Fruit fly (Drosophila melanogaster) whole organism, embryonic: Measurements from ENCODE around the gene mfr.

Experiments used
- Aef1 ChIP-seq: fragments of 200-800 bp; sonication (Bioruptor generic); IDR thresholded peaks from 3 replicates; pipeline ENCODE4 v1.3.6; 2022; ENCODE audit warnings: missing biosample characterization, missing genetic modification characterization
- CG11456 ChIP-seq: fragments of 200-800 bp; sonication (Bioruptor generic); IDR thresholded peaks from 3 replicates; pipeline ENCODE4 v1.3.6; 2022; ENCODE audit warnings: missing biosample characterization, missing genetic modification characterization
- CG11560 ChIP-seq: fragments of 200-800 bp; sonication (Bioruptor generic); IDR thresholded peaks from 3 replicates; pipeline ENCODE4 v1.3.6; 2022; ENCODE audit warnings: missing biosample characterization, missing genetic modification characterization
- CG11696 ChIP-seq: fragments of 200-800 bp; sonication (Bioruptor generic); IDR thresholded peaks from 2 replicates; pipeline ENCODE4 v1.3.6; 2022; ENCODE audit warnings: missing biosample characterization, missing genetic modification characterization
- CG11723 ChIP-seq: fragments of 200-800 bp; sonication (Bioruptor generic); optimal IDR thresholded peaks from 2 replicates; lab custom pipeline; 2017; ENCODE audit warnings: missing biosample characterization, mild to moderate bottlenecking, missing genetic modification characterization
- CG17328 ChIP-seq: fragments of 200-800 bp; sonication (Bioruptor generic); IDR thresholded peaks from 2 replicates; pipeline ENCODE4 v1.3.6; 2022; ENCODE audit warnings: missing biosample characterization, missing genetic modification characterization
- CG17359 ChIP-seq: fragments of 200-800 bp; sonication (Bioruptor generic); optimal IDR thresholded peaks from 3 replicates; lab custom pipeline; 2018; ENCODE audit warnings: missing biosample characterization, mild to moderate bottlenecking, missing genetic modification characterization, moderate library complexity
- CG18619 ChIP-seq: fragments of 200-800 bp; sonication (Bioruptor generic); optimal IDR thresholded peaks from 3 replicates; lab custom pipeline; 2017; ENCODE audit warnings: missing biosample characterization, mild to moderate bottlenecking, missing genetic modification characterization
- CG32772 ChIP-seq: fragments of 200-800 bp; sonication (Bioruptor generic); IDR thresholded peaks from 2 replicates; pipeline ENCODE4 v1.3.6; 2022; ENCODE audit warnings: missing biosample characterization, missing genetic modification characterization
- CG4360 ChIP-seq: fragments of 200-800 bp; sonication (Bioruptor generic); IDR thresholded peaks from 2 replicates; pipeline ENCODE4 v1.3.6; 2022; ENCODE audit warnings: missing biosample characterization, missing genetic modification characterization
- CG5180 ChIP-seq: fragments of 200-800 bp; sonication (Bioruptor generic); optimal IDR thresholded peaks from 3 replicates; lab custom pipeline; 2017; ENCODE audit warnings: missing biosample characterization, missing genetic modification characterization, mild to moderate bottlenecking, moderate library complexity, missing genetic modification reagents
- CG8924 ChIP-seq: fragments of 200-800 bp; optimal IDR thresholded peaks from 3 replicates; lab custom pipeline; 2019; ENCODE audit warnings: missing biosample characterization, mild to moderate bottlenecking, missing genetic modification characterization, moderate library complexity
- Dad ChIP-seq: fragments of 200-800 bp; sonication (Bioruptor generic); optimal IDR thresholded peaks from 3 replicates; lab custom pipeline; 2016; ENCODE audit warnings: missing biosample characterization, missing genetic modification characterization
- Deaf1 ChIP-seq: fragments of 200-800 bp; optimal IDR thresholded peaks from 3 replicates; lab custom pipeline; 2019; ENCODE audit warnings: missing biosample characterization, mild to moderate bottlenecking, missing genetic modification characterization, moderate library complexity
- Dek ChIP-seq: fragments of 200-800 bp; sonication (Bioruptor generic); optimal IDR thresholded peaks from 3 replicates; lab custom pipeline; 2019; ENCODE audit warnings: missing biosample characterization, mild to moderate bottlenecking, missing genetic modification characterization, moderate library complexity
- Elba2 ChIP-seq: fragments of 200-800 bp; sonication (Bioruptor generic); optimal IDR thresholded peaks from 3 replicates; lab custom pipeline; 2016; ENCODE audit warnings: missing biosample characterization, missing genetic modification characterization
- Gsc ChIP-seq: fragments of 200-800 bp; sonication (Bioruptor generic); IDR thresholded peaks from 2 replicates; pipeline ENCODE4 v1.3.6; 2022; ENCODE audit warnings: missing biosample characterization, missing genetic modification characterization
- Med ChIP-seq: fragments of 200-800 bp; sonication (Bioruptor generic); peaks from one replicate; lab custom pipeline; 2016; ENCODE audit warnings: missing biosample characterization, missing genetic modification characterization, mild to moderate bottlenecking, inconsistent platforms, moderate library complexity
- NC2α ChIP-seq: fragments of 200-800 bp; sonication (Bioruptor generic); optimal IDR thresholded peaks from 2 replicates; lab custom pipeline; 2016; ENCODE audit warnings: missing biosample characterization, missing genetic modification characterization
- Nf-YC ChIP-seq: fragments of 200-800 bp; optimal IDR thresholded peaks from 3 replicates; lab custom pipeline; 2019; ENCODE audit warnings: missing biosample characterization, mild to moderate bottlenecking, missing genetic modification characterization, moderate library complexity
- Pdp1 ChIP-seq, 2 experiments: fragments of 200-800 bp; sonication (Bioruptor generic); optimal IDR thresholded peaks; 3 replicates each; lab custom pipeline; 2016; ENCODE audit warnings: missing biosample characterization in 2 of 2, missing genetic modification characterization in 2 of 2, mild to moderate bottlenecking in 1 of 2, moderate library complexity in 1 of 2
- Scr ChIP-seq: fragments of 200-800 bp; sonication (Bioruptor generic); IDR thresholded peaks from 2 replicates; pipeline ENCODE4 v1.3.6; 2022; ENCODE audit warnings: missing biosample characterization, missing genetic modification characterization; ENCODE audit not compliant: partially characterized antibody
- Spps ChIP-seq: fragments of 200-800 bp; sonication (Bioruptor generic); optimal IDR thresholded peaks from 2 replicates; lab custom pipeline; 2018; ENCODE audit warnings: missing biosample characterization, mild to moderate bottlenecking, missing genetic modification characterization
- Trl ChIP-seq, 3 experiments: fragments of >200 bp in 2 of 3; fragments of 200-800 bp in 1 of 3; sonication (Bioruptor generic) in 1 of 3; optimal IDR thresholded peaks; 2 replicates in 1 of 3; 3 replicates in 2 of 3; lab custom pipeline; 2016 to 2017; ENCODE audit warnings: missing biosample characterization in 1 of 3, missing genetic modification characterization in 1 of 3
- amos ChIP-seq: fragments of 200-800 bp; sonication (Bioruptor generic); IDR thresholded peaks from 2 replicates; pipeline ENCODE4 v1.3.6; 2022; ENCODE audit warnings: missing biosample characterization, missing genetic modification characterization; ENCODE audit not compliant: partially characterized antibody
- ara ChIP-seq: fragments of 200-800 bp; sonication (Bioruptor generic); IDR thresholded peaks from 2 replicates; pipeline ENCODE4 v1.3.6; 2022; ENCODE audit warnings: missing biosample characterization, missing genetic modification characterization
- cad ChIP-seq: fragments of >200 bp; optimal IDR thresholded peaks from 2 replicates; lab custom pipeline; 2017; ENCODE audit warnings: missing biosample characterization, missing genetic modification characterization
- cg ChIP-seq: fragments of 200-800 bp; sonication (Bioruptor generic); optimal IDR thresholded peaks from 3 replicates; lab custom pipeline; 2019; ENCODE audit warnings: missing biosample characterization, mild to moderate bottlenecking, missing genetic modification characterization, moderate library complexity
- chinmo ChIP-seq: fragments of 200-800 bp; sonication (Bioruptor generic); IDR thresholded peaks from 4 replicates; pipeline ENCODE4 v1.3.6; 2022; ENCODE audit warnings: missing biosample characterization, missing genetic modification characterization; ENCODE audit not compliant: partially characterized antibody
- da ChIP-seq: fragments of 200-800 bp; sonication (Bioruptor generic); optimal IDR thresholded peaks from 2 replicates; lab custom pipeline; 2016; ENCODE audit warnings: missing biosample characterization, missing genetic modification characterization
- dan ChIP-seq: fragments of 200-800 bp; sonication (Bioruptor generic); IDR thresholded peaks from 2 replicates; pipeline ENCODE4 v1.3.6; 2022; ENCODE audit warnings: missing biosample characterization, missing genetic modification characterization
- ham ChIP-seq: fragments of 200-800 bp; sonication (Bioruptor generic); IDR thresholded peaks from 2 replicates; pipeline ENCODE4 v1.3.6; 2022; ENCODE audit warnings: missing biosample characterization, missing genetic modification characterization
- hkb ChIP-seq, 2 experiments: fragments of 200-800 bp in 1 of 2; fragments of >200 bp in 1 of 2; sonication (Bioruptor generic) in 1 of 2; IDR thresholded peaks in 1 of 2; optimal IDR thresholded peaks in 1 of 2; 2 replicates each; pipeline versions ENCODE4 v1.3.6 to Lab custom; 2017 to 2022; ENCODE audit warnings: missing biosample characterization in 1 of 2, missing genetic modification characterization in 1 of 2
- jigr1 ChIP-seq: fragments of 200-800 bp; sonication (Bioruptor generic); IDR thresholded peaks from 3 replicates; pipeline ENCODE4 v1.3.6; 2022; ENCODE audit warnings: missing biosample characterization, missing genetic modification characterization
- kay ChIP-seq: fragments of 200-800 bp; sonication (Bioruptor generic); optimal IDR thresholded peaks from 2 replicates; lab custom pipeline; 2016; ENCODE audit warnings: missing biosample characterization, missing genetic modification characterization
- mirr ChIP-seq: fragments of 200-800 bp; sonication (Bioruptor generic); optimal IDR thresholded peaks from 3 replicates; lab custom pipeline; 2018; ENCODE audit warnings: missing biosample characterization, mild to moderate bottlenecking, missing genetic modification characterization
- nerfin-1 ChIP-seq: fragments of 200-800 bp; sonication (Bioruptor generic); optimal IDR thresholded peaks from 3 replicates; lab custom pipeline; 2019; ENCODE audit warnings: missing biosample characterization, mild to moderate bottlenecking, missing genetic modification characterization, moderate library complexity
- pb ChIP-seq: fragments of 200-800 bp; sonication (Bioruptor generic); optimal IDR thresholded peaks from 3 replicates; lab custom pipeline; 2016; ENCODE audit warnings: missing biosample characterization, missing genetic modification characterization
- peb ChIP-seq: fragments of 200-800 bp; sonication (Bioruptor generic); IDR thresholded peaks from 2 replicates; pipeline ENCODE4 v1.3.6; 2022; ENCODE audit warnings: missing biosample characterization, missing genetic modification characterization
- salm ChIP-seq: fragments of 200-800 bp; sonication (Bioruptor generic); optimal IDR thresholded peaks from 2 replicates; lab custom pipeline; 2018; ENCODE audit warnings: missing biosample characterization, mild to moderate bottlenecking, missing genetic modification characterization
- sd ChIP-seq: fragments of 200-800 bp; sonication (Bioruptor generic); optimal IDR thresholded peaks from 3 replicates; lab custom pipeline; 2018; ENCODE audit warnings: missing biosample characterization, mild to moderate bottlenecking, missing genetic modification characterization, moderate library complexity
- sens ChIP-seq: fragments of 200-800 bp; sonication (Bioruptor generic); peaks from one replicate; lab custom pipeline; 2016; ENCODE audit warnings: missing biosample characterization, missing genetic modification characterization
- sr ChIP-seq: fragments of 200-800 bp; sonication (Bioruptor generic); IDR thresholded peaks from 3 replicates; pipeline ENCODE4 v1.3.6; 2022; ENCODE audit warnings: missing biosample characterization, missing genetic modification characterization
- sug ChIP-seq: fragments of 200-800 bp; optimal IDR thresholded peaks from 2 replicates; lab custom pipeline; 2019; ENCODE audit warnings: missing biosample characterization, mild to moderate bottlenecking, missing genetic modification characterization, moderate library complexity
- tin ChIP-seq: fragments of 200-800 bp; sonication (Bioruptor generic); optimal IDR thresholded peaks from 3 replicates; lab custom pipeline; 2016; ENCODE audit warnings: missing biosample characterization, missing genetic modification characterization
- ttk ChIP-seq: fragments of 200-800 bp; sonication (Bioruptor generic); IDR thresholded peaks from 2 replicates; pipeline ENCODE4 v2.1.2; 2022; ENCODE audit warnings: missing biosample characterization, missing genetic modification characterization

Gene mfr

dm6 chr3L:8953199-8953956, 40.9 kb upstream of the mfr start (continued):
- TF ChIP-seq CG5180 (GFP tag; lab: Kevin White, UChicago) = peak; percentile 59
- TF ChIP-seq salm (tag; lab: Kevin White, UChicago) = peak; percentile 49
- TF ChIP-seq amos (GFP tag; lab: Robert Waterston, UW) = peak; percentile 42; the same call in 1 of the 2 replicates
- no peak for TF ChIP-seq cad (GFP tag; lab: Kevin White, UChicago)
- TF ChIP-seq pb = no peak

dm6 chr3L:8952549-8953198, 40.2 kb upstream of the mfr start:
- peak; percentile 26 for TF ChIP-seq Nf-YC
- TF ChIP-seq cg = peak; percentile 66
- 0 out of 2 replicates have a peak, but pooled peaks have one; percentile 23 for TF ChIP-seq ara
- peak in 1 of 2 experiments; percentile 31 for TF ChIP-seq Pdp1 (GFP tag; optimal IDR thresholded peaks at IDR 0.05; lab: Kevin White, UChicago)
- no peak for TF ChIP-seq CG11696 (GFP tag; lab: Robert Waterston, UW)
- peak; percentile 67 for TF ChIP-seq Med (GFP tag; lab: Kevin White, UChicago)
- peak in 1 of 2 experiments; percentile 2 for TF ChIP-seq Trl (optimal IDR thresholded peaks at IDR 0.05; lab: Kevin White, UChicago)
- TF ChIP-seq Trl (GFP tag; optimal IDR thresholded peaks at IDR 0.05; lab: Kevin White, UChicago) = no peak
- 0 out of 2 replicates have a peak, but pooled peaks have one; percentile 4 for TF ChIP-seq CG4360
- TF ChIP-seq kay = no peak
- peak; percentile 44 for TF ChIP-seq sd
- TF ChIP-seq Spps = no peak
- peak; percentile 3 for TF ChIP-seq Elba2 (GFP tag; lab: Kevin White, UChicago)
- TF ChIP-seq CG11560 (tag; lab: Robert Waterston, UW) = no peak
- TF ChIP-seq CG18619 (GFP tag; lab: Kevin White, UChicago) = no peak
- TF ChIP-seq ttk (GFP tag; lab: Robert Waterston, UW) = 0 out of 2 replicates have a peak, but pooled peaks have one; percentile 28
- no peak for TF ChIP-seq mirr (GFP tag; lab: Kevin White, UChicago)
- 0 out of 4 replicates have a peak, but pooled peaks have one; percentile 55 for TF ChIP-seq chinmo
- peak; percentile 96 for TF ChIP-seq nerfin-1

dm6 chr3L:8951507-8951906, 39.0 kb upstream of the mfr start:
- TF ChIP-seq sr (GFP tag; lab: Robert Waterston, UW) (no peak), CG17328 (GFP tag; lab: Robert Waterston, UW) (no peak), hkb (optimal IDR thresholded peaks at IDR 0.05; lab: Kevin White, UChicago) (no peak), hkb (GFP tag; IDR thresholded peaks at IDR 0.05; lab: Robert Waterston, UW) (no peak), CG4360 (peak; percentile 57), dan (GFP tag; lab: Robert Waterston, UW) (no peak), sens (GFP tag; lab: Kevin White, UChicago) (no peak), sug (tag; lab: Kevin White, UChicago) (peak; percentile 49), CG8924 (tag; lab: Kevin White, UChicago) (no peak), CG11456 (GFP tag; lab: Robert Waterston, UW) (no peak), cg (peak; percentile 71), Dek (tag; lab: Kevin White, UChicago) (no peak), Scr (GFP tag; lab: Robert Waterston, UW) (0 out of 2 replicates have a peak, but pooled peaks have one; percentile 14), NC2α (GFP tag; lab: Kevin White, UChicago) (no peak), jigr1 (GFP tag; lab: Robert Waterston, UW) (no peak), Gsc (GFP tag; lab: Robert Waterston, UW) (no peak), Dad (GFP tag; lab: Kevin White, UChicago) (no peak), CG32772 (no peak), CG17359 (tag; lab: Kevin White, UChicago) (no peak), da (GFP tag; lab: Kevin White, UChicago) (no peak), peb (GFP tag; lab: Robert Waterston, UW) (no peak), ham (GFP tag; lab: Robert Waterston, UW) (no peak), Aef1 (GFP tag; lab: Robert Waterston, UW) (no peak), Deaf1 (tag; lab: Kevin White, UChicago) (peak; percentile 91), CG11723 (GFP tag; lab: Kevin White, UChicago) (no peak), tin (no peak)
